Worm (Caenorhabditis elegans) whole organism, late embryonic: Measurements from ENCODE around the gene gsp-1.

Source experiments
- K09A11.1 ChIP-seq: sonication (generic microtip); optimal IDR thresholded peaks from 2 replicates; lab custom pipeline; 2017; ENCODE audit warnings: antibody characterized with exemption, mild to moderate bottlenecking, missing genetic modification characterization, missing compliant biosample characterization; ENCODE audit not compliant: insufficient read depth
- T23F11.4 ChIP-seq: fragments of 200-800 bp; sonication (Bioruptor generic); optimal IDR thresholded peaks from 2 replicates; lab custom pipeline; 2018; ENCODE audit warnings: mild to moderate bottlenecking, missing genetic modification characterization, missing compliant biosample characterization
- Y22D7AL.16 ChIP-seq: sonication (generic microtip); optimal IDR thresholded peaks from 2 replicates; lab custom pipeline; 2016; ENCODE audit warnings: missing genetic modification characterization, missing compliant biosample characterization
- ahr-1 ChIP-seq: sonication (generic microtip); optimal IDR thresholded peaks from 2 replicates; lab custom pipeline; 2016; ENCODE audit warnings: missing genetic modification characterization, missing compliant biosample characterization
- ama-1 ChIP-seq: fragments of 150-350 bp; optimal IDR thresholded peaks from 2 replicates; lab custom pipeline; 2014
- ceh-14 ChIP-seq: sonication (generic microtip); optimal IDR thresholded peaks from 2 replicates; lab custom pipeline; 2016; ENCODE audit warnings: missing genotype, missing genetic modification characterization, missing compliant biosample characterization
- ceh-2 ChIP-seq: sonication (generic microtip); optimal IDR thresholded peaks from 2 replicates; lab custom pipeline; 2016; ENCODE audit warnings: missing genotype, missing genetic modification characterization, missing compliant biosample characterization
- ceh-22 ChIP-seq: sonication (generic microtip); optimal IDR thresholded peaks from 2 replicates; lab custom pipeline; 2017; ENCODE audit warnings: missing biosample characterization, missing genetic modification characterization
- ceh-30 ChIP-seq: fragments of 150-350 bp; optimal IDR thresholded peaks from 2 replicates; lab custom pipeline; 2014; ENCODE audit warnings: missing biosample characterization, missing genetic modification characterization
- ceh-31 ChIP-seq: sonication (generic microtip); optimal IDR thresholded peaks from 2 replicates; lab custom pipeline; 2016; ENCODE audit warnings: missing genetic modification characterization, missing compliant biosample characterization
- ceh-6 ChIP-seq: fragments of 200-800 bp; sonication (Bioruptor generic); optimal IDR thresholded peaks from 2 replicates; lab custom pipeline; 2018; ENCODE audit warnings: mild to moderate bottlenecking, missing genetic modification characterization, missing compliant biosample characterization
- ceh-9 ChIP-seq: sonication (generic microtip); optimal IDR thresholded peaks from 2 replicates; lab custom pipeline; 2016; ENCODE audit warnings: mild to moderate bottlenecking, missing genetic modification characterization, inconsistent platforms, missing compliant biosample characterization
- dmd-4 ChIP-seq: sonication (generic microtip); optimal IDR thresholded peaks from 2 replicates; lab custom pipeline; 2016; ENCODE audit warnings: borderline replicate concordance, missing genetic modification characterization, missing compliant biosample characterization
- dve-1 ChIP-seq: sonication (generic microtip); optimal IDR thresholded peaks from 2 replicates; lab custom pipeline; 2017; ENCODE audit warnings: antibody characterized with exemption, mild to moderate bottlenecking, missing genetic modification characterization, missing compliant biosample characterization
- elt-4 ChIP-seq: sonication (generic microtip); optimal IDR thresholded peaks from 2 replicates; lab custom pipeline; 2016; ENCODE audit warnings: missing genetic modification characterization, missing compliant biosample characterization
- gmeb-2 ChIP-seq: sonication (generic microtip); optimal IDR thresholded peaks from 2 replicates; lab custom pipeline; 2016; ENCODE audit warnings: missing genetic modification characterization, inconsistent platforms, missing compliant biosample characterization
- hlh-13 ChIP-seq: fragments of 200-800 bp; sonication (Bioruptor generic); optimal IDR thresholded peaks from 2 replicates; lab custom pipeline; 2018; ENCODE audit warnings: mild to moderate bottlenecking, missing genetic modification characterization, missing compliant biosample characterization
- hlh-15 ChIP-seq: sonication (generic microtip); optimal IDR thresholded peaks from 2 replicates; lab custom pipeline; 2016; ENCODE audit warnings: missing genetic modification characterization, missing compliant biosample characterization
- hlh-30 ChIP-seq: sonication (generic microtip); optimal IDR thresholded peaks from 2 replicates; lab custom pipeline; 2017; ENCODE audit warnings: antibody characterized with exemption, missing genetic modification characterization, missing compliant biosample characterization; ENCODE audit not compliant: insufficient read depth
- hlh-8 ChIP-seq: sonication (generic microtip); optimal IDR thresholded peaks from 2 replicates; lab custom pipeline; 2016; ENCODE audit warnings: missing genotype, missing genetic modification characterization, missing compliant biosample characterization
- lim-6 ChIP-seq: sonication (generic microtip); optimal IDR thresholded peaks from 2 replicates; lab custom pipeline; 2016; ENCODE audit warnings: missing genetic modification characterization, missing compliant biosample characterization
- lin-11 ChIP-seq: fragments of 200-800 bp; sonication (Bioruptor generic); optimal IDR thresholded peaks from 2 replicates; lab custom pipeline; 2018; ENCODE audit warnings: mild to moderate bottlenecking, missing genetic modification characterization, missing compliant biosample characterization
- madf-2 ChIP-seq: sonication (generic microtip); optimal IDR thresholded peaks from 2 replicates; lab custom pipeline; 2017; ENCODE audit warnings: missing genetic modification characterization, missing compliant biosample characterization
- nfya-1 ChIP-seq: sonication (generic microtip); optimal IDR thresholded peaks from 2 replicates; lab custom pipeline; 2017; ENCODE audit warnings: missing genetic modification characterization, mild to moderate bottlenecking, missing compliant biosample characterization, antibody characterized with exemption, moderate library complexity
- nhr-232 ChIP-seq: sonication (generic microtip); optimal IDR thresholded peaks from 2 replicates; lab custom pipeline; 2016; ENCODE audit warnings: missing genetic modification characterization, missing compliant biosample characterization
- npax-4 ChIP-seq: sonication (generic microtip); optimal IDR thresholded peaks from 2 replicates; lab custom pipeline; 2016; ENCODE audit warnings: missing genetic modification characterization, missing compliant biosample characterization
- odd-2 ChIP-seq: sonication (generic microtip); optimal IDR thresholded peaks from 2 replicates; lab custom pipeline; 2017; ENCODE audit warnings: antibody characterized with exemption, mild to moderate bottlenecking, missing genetic modification characterization, missing compliant biosample characterization
- pat-9 ChIP-seq: fragments of 200-800 bp; sonication (Bioruptor generic); optimal IDR thresholded peaks from 2 replicates; lab custom pipeline; 2018; ENCODE audit warnings: mild to moderate bottlenecking, missing genetic modification characterization, moderate library complexity, missing compliant biosample characterization
- pax-1 ChIP-seq: fragments of 150-350 bp; optimal IDR thresholded peaks from 2 replicates; lab custom pipeline; 2014; ENCODE audit warnings: missing biosample characterization, missing genetic modification characterization
- pha-2 ChIP-seq: sonication (generic microtip); optimal IDR thresholded peaks from 2 replicates; lab custom pipeline; 2017; ENCODE audit warnings: mild to moderate bottlenecking, missing genetic modification characterization, missing compliant biosample characterization
- ref-2 ChIP-seq: sonication (generic microtip); optimal IDR thresholded peaks from 2 replicates; lab custom pipeline; 2016; ENCODE audit warnings: missing genetic modification characterization, missing compliant biosample characterization
- rnt-1 ChIP-seq: sonication (generic microtip); optimal IDR thresholded peaks from 2 replicates; lab custom pipeline; 2016; ENCODE audit warnings: missing genetic modification characterization, missing compliant biosample characterization
- sdc-2 ChIP-seq: sonication (generic microtip); optimal IDR thresholded peaks from 2 replicates; lab custom pipeline; 2016; ENCODE audit warnings: missing genotype, missing genetic modification characterization, missing compliant biosample characterization
- sox-2 ChIP-seq: fragments of 200-800 bp; sonication (Bioruptor generic); IDR thresholded peaks from 2 replicates; pipeline ENCODE4 v1.3.6; 2022; ENCODE audit warnings: missing genetic modification reagents, missing genetic modification characterization, missing compliant biosample characterization
- sox-4 ChIP-seq: sonication (generic microtip); optimal IDR thresholded peaks from 2 replicates; lab custom pipeline; 2017; ENCODE audit warnings: mild to moderate bottlenecking, missing genetic modification characterization, inconsistent platforms, missing compliant biosample characterization
- tbx-2 ChIP-seq: sonication (generic microtip); optimal IDR thresholded peaks from 2 replicates; lab custom pipeline; 2016; ENCODE audit warnings: missing genetic modification characterization, missing compliant biosample characterization
- tbx-7 ChIP-seq: sonication (generic microtip); optimal IDR thresholded peaks from 2 replicates; lab custom pipeline; 2016; ENCODE audit warnings: missing genotype, missing genetic modification characterization, missing compliant biosample characterization
- unc-3 ChIP-seq, 2 experiments: fragments of 200-800 bp in 1 of 2; sonication (Bioruptor generic) in 1 of 2; sonication (generic microtip) in 1 of 2; conservative IDR thresholded peaks in 1 of 2; optimal IDR thresholded peaks in 1 of 2; 2 replicates each; pipeline versions ENCODE4 v1.3.6 to Lab custom; 2016 to 2022; ENCODE audit warnings: missing compliant biosample characterization in 2 of 2, missing genetic modification characterization in 2 of 2, missing genetic modification reagents in 1 of 2

Gene gsp-1

ce11 chrV:10654165-10654564 lies 28.1 kb upstream of the gsp-1 start, which contains the start of gene ugt-35:
ugt-35 (minus strand) TSS chrV:10654265.
- TF ChIP-seq pha-2 (tag; lab: Kevin White, UChicago) (no peak), sdc-2 (tag; lab: Kevin White, UChicago) (no peak), hlh-13 (GFP tag; lab: Kevin White, UChicago) (no peak), nhr-232 (tag; lab: Kevin White, UChicago) (no peak), ceh-2 (tag; lab: Kevin White, UChicago) (no peak), ref-2 (tag; lab: Kevin White, UChicago) (no peak), sox-2 (GFP tag; lab: Robert Waterston, UW) (no peak), elt-4 (tag; lab: Kevin White, UChicago) (no peak), hlh-15 (tag; lab: Kevin White, UChicago) (no peak), tbx-2 (tag; lab: Kevin White, UChicago) (no peak), K09A11.1 (tag; lab: Kevin White, UChicago) (no peak), lin-11 (tag; lab: Kevin White, UChicago) (no peak)

ce11 chrV:10656958-10657357 lies 25.3 kb upstream of the gsp-1 start, which contains the start of gene ugt-34:
ugt-34 (minus strand) TSS chrV:10656978.
- no peak for TF ChIP-seq hlh-30 (tag; lab: Kevin White, UChicago)
- TF ChIP-seq ceh-30 (tag; lab: Kevin White, UChicago), result peak; percentile 22

ce11 chrV:10657959-10658358 lies 24.3 kb upstream of the gsp-1 start, which contains the start of gene tut-2:
tut-2 (plus strand) TSS chrV:10658235.
- TF ChIP-seq nfya-1 (tag; lab: Kevin White, UChicago), result peak; percentile 30
- no peak for TF ChIP-seq gmeb-2 (tag; lab: Kevin White, UChicago)
- TF ChIP-seq tbx-7 (tag; lab: Kevin White, UChicago), result no peak

- no peak for TF ChIP-seq hlh-13 (GFP tag; lab: Kevin White, UChicago)
- no peak for TF ChIP-seq dmd-4 (tag; lab: Kevin White, UChicago)
- no peak for TF ChIP-seq ceh-22 (tag; lab: Kevin White, UChicago)
- no peak for TF ChIP-seq T23F11.4 (GFP tag; lab: Kevin White, UChicago)
- TF ChIP-seq pat-9 (tag; lab: Kevin White, UChicago), result no peak
- no peak for TF ChIP-seq ahr-1
- no peak for TF ChIP-seq sox-2 (GFP tag; lab: Robert Waterston, UW)
- TF ChIP-seq ceh-14, result no peak
- no peak for TF ChIP-seq hlh-8 (tag; lab: Kevin White, UChicago)
- no peak for TF ChIP-seq dve-1
- TF ChIP-seq ceh-2 (tag; lab: Kevin White, UChicago), result no peak
- TF ChIP-seq sox-4 (tag; lab: Kevin White, UChicago), result no peak
- no peak for TF ChIP-seq ama-1 (lab: Kevin White, UChicago)
- TF ChIP-seq lim-6 (tag; lab: Kevin White, UChicago), result no peak
- no peak for TF ChIP-seq unc-3 (GFP tag; conservative IDR thresholded peaks at IDR 0.05; lab: Robert Waterston, UW)
- TF ChIP-seq unc-3 (tag; optimal IDR thresholded peaks at IDR 0.05; lab: Kevin White, UChicago), result no peak
Observed at ce11 chrV:10659343-10659742, 22.9 kb upstream of the gsp-1 start.

ce11 chrV:10661417-10661945 lies 20.7 kb upstream of the gsp-1 start, which contains the start of gene sqv-4:
sqv-4 (minus strand) TSS chrV:10661467.
- no peak for TF ChIP-seq ceh-9 (tag; lab: Kevin White, UChicago)
- no peak for TF ChIP-seq dve-1
- TF ChIP-seq ceh-6 (GFP tag; lab: Kevin White, UChicago), result no peak
- no peak for TF ChIP-seq lin-11 (tag; lab: Kevin White, UChicago)
- TF ChIP-seq pax-1 (tag; lab: Kevin White, UChicago), result no peak
- no peak for TF ChIP-seq ahr-1
- no peak for TF ChIP-seq Y22D7AL.16 (tag; lab: Kevin White, UChicago)
- no peak for TF ChIP-seq madf-2 (tag; lab: Kevin White, UChicago)
- no peak for TF ChIP-seq npax-4 (tag; lab: Kevin White, UChicago)
- TF ChIP-seq gmeb-2 (tag; lab: Kevin White, UChicago), result no peak
- TF ChIP-seq rnt-1 (tag; lab: Kevin White, UChicago), result no peak
- no peak for TF ChIP-seq ceh-31 (tag; lab: Kevin White, UChicago)
- TF ChIP-seq odd-2 (tag; lab: Kevin White, UChicago), result no peak
